Worm (Caenorhabditis elegans) whole organism, young adult: ENCODE data around the gene C32D5.10.

Experiments
- B0035.1 ChIP-seq: sonication (generic microtip); optimal IDR thresholded peaks from 2 replicates; lab custom pipeline; 2016; ENCODE audit warnings: missing genetic modification characterization, mild to moderate bottlenecking, missing compliant biosample characterization, missing genotype, missing genetic modification reagents
- B0261.1 ChIP-seq: sonication (generic microtip); optimal IDR thresholded peaks from 2 replicates; lab custom pipeline; 2016; ENCODE audit warnings: mild to moderate bottlenecking, missing genetic modification characterization, moderate library complexity, missing compliant biosample characterization
- B0336.3 ChIP-seq: fragments of 200-800 bp; sonication (Bioruptor generic); IDR thresholded peaks from 2 replicates; pipeline ENCODE4 v1.3.6; 2022; ENCODE audit warnings: missing genetic modification characterization, missing compliant biosample characterization
- D2030.7 ChIP-seq: fragments of 200-800 bp; sonication (Bioruptor generic); IDR thresholded peaks from 2 replicates; pipeline ENCODE4 v1.3.6; 2022; ENCODE audit warnings: missing genetic modification reagents, missing genetic modification characterization, missing compliant biosample characterization
- F22D6.2 ChIP-seq: sonication (generic microtip); optimal IDR thresholded peaks from 2 replicates; lab custom pipeline; 2016; ENCODE audit warnings: mild to moderate bottlenecking, missing genetic modification characterization, missing compliant biosample characterization
- F23B12.7 ChIP-seq: sonication (generic microtip); optimal IDR thresholded peaks from 2 replicates; lab custom pipeline; 2017; ENCODE audit warnings: missing genetic modification characterization, mild to moderate bottlenecking, missing compliant biosample characterization, antibody characterized with exemption, moderate library complexity; ENCODE audit not compliant: insufficient read depth
- F37B4.10 ChIP-seq: fragments of 200-800 bp; sonication (Bioruptor generic); IDR thresholded peaks from 2 replicates; pipeline ENCODE4 v1.3.6; 2022; ENCODE audit warnings: missing genetic modification characterization, missing compliant biosample characterization
- F55B11.4 ChIP-seq: sonication (generic microtip); optimal IDR thresholded peaks from 2 replicates; lab custom pipeline; 2016; ENCODE audit warnings: missing compliant biosample characterization, missing genetic modification characterization, borderline replicate concordance; ENCODE audit not compliant: insufficient read depth
- K12H6.12 ChIP-seq: fragments of 200-800 bp; sonication (Bioruptor generic); optimal IDR thresholded peaks from 2 replicates; lab custom pipeline; 2018; ENCODE audit warnings: mild to moderate bottlenecking, missing genetic modification characterization, missing compliant biosample characterization
- Y53F4B.3 ChIP-seq: fragments of 200-800 bp; sonication (Bioruptor generic); IDR thresholded peaks from 2 replicates; pipeline ENCODE4 v1.3.6; 2022; ENCODE audit warnings: missing genetic modification reagents, missing genetic modification characterization, missing compliant biosample characterization
- akir-1 ChIP-seq: fragments of 200-800 bp; sonication (Bioruptor generic); optimal IDR thresholded peaks from 2 replicates; lab custom pipeline; 2018; ENCODE audit warnings: mild to moderate bottlenecking, missing genetic modification characterization, moderate library complexity, missing compliant biosample characterization
- atf-7 ChIP-seq: sonication (generic microtip); optimal IDR thresholded peaks from 2 replicates; lab custom pipeline; 2017; ENCODE audit warnings: mild to moderate bottlenecking, missing genetic modification characterization, missing compliant biosample characterization
- athp-1 ChIP-seq: sonication (generic microtip); optimal IDR thresholded peaks from 2 replicates; lab custom pipeline; 2017; ENCODE audit warnings: mild to moderate bottlenecking, missing genetic modification characterization, missing compliant biosample characterization
- attf-3 ChIP-seq: fragments of 200-800 bp; sonication (Bioruptor generic); conservative IDR thresholded peaks from 2 replicates; pipeline ENCODE4 v1.3.6; 2022; ENCODE audit warnings: missing genetic modification reagents, missing genetic modification characterization, missing compliant biosample characterization
- attf-6 ChIP-seq: fragments of 200-800 bp; sonication (Bioruptor generic); IDR thresholded peaks from 2 replicates; pipeline ENCODE4 v1.3.6; 2022; ENCODE audit warnings: missing genetic modification reagents, missing genetic modification characterization, missing compliant biosample characterization
- bed-1 ChIP-seq: fragments of 200-800 bp; sonication (Bioruptor generic); IDR thresholded peaks from 2 replicates; pipeline ENCODE4 v1.3.6; 2022; ENCODE audit warnings: missing genetic modification reagents, missing genetic modification characterization, missing compliant biosample characterization
- ccch-3 ChIP-seq: fragments of 200-800 bp; sonication (Bioruptor generic); optimal IDR thresholded peaks from 2 replicates; lab custom pipeline; 2018; ENCODE audit warnings: mild to moderate bottlenecking, missing genetic modification characterization, missing compliant biosample characterization
- cebp-1 ChIP-seq, 2 experiments: fragments of 200-800 bp in 1 of 2; sonication (Bioruptor generic) in 1 of 2; sonication (generic microtip) in 1 of 2; IDR thresholded peaks in 1 of 2; optimal IDR thresholded peaks in 1 of 2; 2 replicates each; pipeline versions ENCODE4 v1.3.6 to Lab custom; 2017 to 2022; ENCODE audit warnings: missing compliant biosample characterization in 2 of 2, missing genetic modification characterization in 2 of 2, mild to moderate bottlenecking in 1 of 2, missing genetic modification reagents in 1 of 2, moderate library complexity in 1 of 2
- cebp-2 ChIP-seq: fragments of 200-800 bp; sonication (Bioruptor generic); IDR thresholded peaks from 2 replicates; pipeline ENCODE4 v1.3.6; 2022; ENCODE audit warnings: missing genetic modification characterization, missing compliant biosample characterization
- ceh-27 ChIP-seq: fragments of 200-800 bp; sonication (Bioruptor generic); optimal IDR thresholded peaks from 2 replicates; lab custom pipeline; 2018; ENCODE audit warnings: mild to moderate bottlenecking, missing genetic modification characterization, moderate library complexity, missing compliant biosample characterization
- ceh-40 ChIP-seq: fragments of 200-800 bp; sonication (Bioruptor generic); IDR thresholded peaks from 2 replicates; pipeline ENCODE4 v1.3.6; 2022; ENCODE audit warnings: missing genetic modification characterization, missing compliant biosample characterization
- chd-7 ChIP-seq: sonication (generic microtip); optimal IDR thresholded peaks from 2 replicates; lab custom pipeline; 2016; ENCODE audit warnings: mild to moderate bottlenecking, missing genetic modification characterization, moderate library complexity, missing compliant biosample characterization
- dox-1 ChIP-seq: fragments of 200-800 bp; sonication (Bioruptor generic); IDR thresholded peaks from 2 replicates; pipeline ENCODE4 v1.3.6; 2022; ENCODE audit warnings: missing genetic modification reagents, missing genetic modification characterization, missing compliant biosample characterization
- dpl-1 ChIP-seq: fragments of 150-350 bp; optimal IDR thresholded peaks from 2 replicates; lab custom pipeline; 2014; ENCODE audit warnings: missing biosample characterization, missing genetic modification reagents, missing genetic modification characterization
- egrh-3 ChIP-seq: fragments of 200-800 bp; sonication (Bioruptor generic); IDR thresholded peaks from 2 replicates; pipeline ENCODE4 v1.3.6; 2022; ENCODE audit warnings: missing genetic modification reagents, missing genetic modification characterization, missing compliant biosample characterization
- ets-4 ChIP-seq: fragments of 200-800 bp; sonication (Bioruptor generic); optimal IDR thresholded peaks from 2 replicates; lab custom pipeline; 2018; ENCODE audit warnings: mild to moderate bottlenecking, missing genetic modification characterization, missing compliant biosample characterization
- gei-17 ChIP-seq: fragments of 200-800 bp; sonication (Bioruptor generic); optimal IDR thresholded peaks from 2 replicates; lab custom pipeline; 2018; ENCODE audit warnings: mild to moderate bottlenecking, missing genetic modification characterization, missing compliant biosample characterization
- lag-1 ChIP-seq: fragments of 200-800 bp; sonication (Bioruptor generic); IDR thresholded peaks from 2 replicates; pipeline ENCODE4 v1.3.6; 2022; ENCODE audit warnings: missing genetic modification reagents, missing genetic modification characterization, missing compliant biosample characterization
- let-607 ChIP-seq, 2 experiments: fragments of 200-800 bp in 1 of 2; sonication (Bioruptor generic) in 1 of 2; sonication (generic microtip) in 1 of 2; optimal IDR thresholded peaks; 2 replicates each; lab custom pipeline; 2016 to 2018; ENCODE audit warnings: mild to moderate bottlenecking in 2 of 2, missing compliant biosample characterization in 2 of 2, missing genetic modification characterization in 2 of 2, moderate library complexity in 2 of 2, missing genotype in 1 of 2
- madf-3 ChIP-seq: fragments of 200-800 bp; sonication (Bioruptor generic); IDR thresholded peaks from 2 replicates; pipeline ENCODE4 v1.3.6; 2022; ENCODE audit warnings: missing genetic modification reagents, missing genetic modification characterization, missing compliant biosample characterization
- madf-6 ChIP-seq: fragments of 200-800 bp; sonication (Bioruptor generic); IDR thresholded peaks from 2 replicates; pipeline ENCODE4 v1.3.6; 2022; ENCODE audit warnings: missing genetic modification reagents, missing genetic modification characterization, missing compliant biosample characterization
- mcd-1 ChIP-seq: fragments of 200-800 bp; sonication (Bioruptor generic); IDR thresholded peaks from 2 replicates; pipeline ENCODE4 v1.3.6; 2022; ENCODE audit warnings: missing genetic modification reagents, missing genetic modification characterization, missing compliant biosample characterization
- mes-4 ChIP-seq: sonication (generic microtip); optimal IDR thresholded peaks from 2 replicates; lab custom pipeline; 2016; ENCODE audit warnings: missing genotype, missing genetic modification characterization, missing compliant biosample characterization
- mxl-1 ChIP-seq: sonication (generic microtip); optimal IDR thresholded peaks from 2 replicates; lab custom pipeline; 2016; ENCODE audit warnings: missing genetic modification characterization, missing compliant biosample characterization
- nhr-90 ChIP-seq: sonication (generic microtip); optimal IDR thresholded peaks from 2 replicates; lab custom pipeline; 2016; ENCODE audit warnings: missing genotype, mild to moderate bottlenecking, missing genetic modification characterization, missing compliant biosample characterization
- pbrm-1 ChIP-seq: fragments of 200-800 bp; sonication (Bioruptor generic); IDR thresholded peaks from 2 replicates; pipeline ENCODE4 v1.3.6; 2022; ENCODE audit warnings: missing genetic modification reagents, missing genetic modification characterization, missing compliant biosample characterization
- rcor-1 ChIP-seq: fragments of 200-800 bp; sonication (Bioruptor generic); IDR thresholded peaks from 2 replicates; pipeline ENCODE4 v1.3.6; 2022; ENCODE audit warnings: missing genetic modification reagents, missing genetic modification characterization, missing compliant biosample characterization
- repo-1 ChIP-seq: sonication (generic microtip); optimal IDR thresholded peaks from 2 replicates; lab custom pipeline; 2017; ENCODE audit warnings: mild to moderate bottlenecking, missing genetic modification characterization, missing compliant biosample characterization
- sea-2 ChIP-seq: fragments of 200-800 bp; sonication (Bioruptor generic); IDR thresholded peaks from 2 replicates; pipeline ENCODE4 v1.3.6; 2022; ENCODE audit warnings: missing genetic modification characterization, missing compliant biosample characterization
- snpc-3.4 ChIP-seq: sonication (generic microtip); optimal IDR thresholded peaks from 2 replicates; lab custom pipeline; 2017; ENCODE audit warnings: missing genetic modification characterization, mild to moderate bottlenecking, missing compliant biosample characterization, antibody characterized with exemption, moderate library complexity, missing genotype, missing genetic modification reagents
- sptf-2 ChIP-seq: fragments of 200-800 bp; sonication (Bioruptor generic); optimal IDR thresholded peaks from 2 replicates; lab custom pipeline; 2018; ENCODE audit warnings: mild to moderate bottlenecking, missing genetic modification characterization, missing compliant biosample characterization
- tbp1 ChIP-seq: fragments of 200-800 bp; sonication (Bioruptor generic); optimal IDR thresholded peaks from 2 replicates; lab custom pipeline; 2018; ENCODE audit warnings: mild to moderate bottlenecking, missing genetic modification characterization, missing compliant biosample characterization
- tbx-9 ChIP-seq: sonication (generic microtip); optimal IDR thresholded peaks from 2 replicates; lab custom pipeline; 2016; ENCODE audit warnings: borderline replicate concordance, missing genetic modification characterization, inconsistent platforms, missing compliant biosample characterization
- unc-130 ChIP-seq: sonication (generic microtip); optimal IDR thresholded peaks from 2 replicates; lab custom pipeline; 2016; ENCODE audit warnings: missing genetic modification reagents, missing genetic modification characterization, missing compliant biosample characterization
- unc-62 ChIP-seq: fragments of 150-350 bp; optimal IDR thresholded peaks from 2 replicates; lab custom pipeline; 2014; ENCODE audit warnings: missing biosample characterization, missing genetic modification reagents, missing genetic modification characterization
- zfh-2 ChIP-seq: fragments of 200-800 bp; sonication (Bioruptor generic); conservative IDR thresholded peaks from 2 replicates; pipeline ENCODE4 v1.3.6; 2022; ENCODE audit warnings: missing genetic modification reagents, missing genetic modification characterization, missing compliant biosample characterization
- ztf-28 ChIP-seq: fragments of 200-800 bp; sonication (Bioruptor generic); IDR thresholded peaks from 2 replicates; pipeline ENCODE4 v1.3.6; 2022; ENCODE audit warnings: missing genetic modification reagents, missing genetic modification characterization, missing compliant biosample characterization

The C32D5.10 gene

ce11 chrII:6346551-6347079, 5.2 kb downstream of the C32D5.10 start (continued):
- TF ChIP-seq D2030.7 (GFP tag; lab: Robert Waterston, UW), result 0 out of 2 replicates have a peak, but pooled peaks have one; percentile 10
- TF ChIP-seq mes-4 (tag; lab: Kevin White, UChicago), result no peak
- no peak for TF ChIP-seq snpc-3.4
- TF ChIP-seq unc-62 (GFP tag; lab: Kevin White, UChicago), result peak; percentile 55
- TF ChIP-seq chd-7 (tag; lab: Kevin White, UChicago), result peak; percentile 93
- peak; percentile 71 for TF ChIP-seq B0035.1
- TF ChIP-seq mcd-1 (GFP tag; lab: Robert Waterston, UW), result peak; percentile 57; the same call in 1 of the 2 replicates
- peak; percentile 22 for TF ChIP-seq ceh-27 (GFP tag; lab: Kevin White, UChicago)
- peak; percentile 98 for TF ChIP-seq cebp-1 (GFP tag; IDR thresholded peaks at IDR 0.05; lab: Robert Waterston, UW)
- TF ChIP-seq cebp-1 (tag; optimal IDR thresholded peaks at IDR 0.05; lab: Kevin White, UChicago), result peak; percentile 98
- TF ChIP-seq Y53F4B.3, result no peak
- 0 out of 2 replicates have a peak, but pooled peaks have one; percentile 40 for TF ChIP-seq bed-1
- TF ChIP-seq zfh-2 (GFP tag; lab: Robert Waterston, UW), result no peak
- no peak for TF ChIP-seq tbx-9
- TF ChIP-seq unc-130 (GFP tag; lab: Kevin White, UChicago), result peak; percentile 56
- TF ChIP-seq ets-4, result peak; percentile 55
- peak; percentile 96 for TF ChIP-seq F23B12.7 (tag; lab: Kevin White, UChicago)
- TF ChIP-seq mxl-1, result no peak
- TF ChIP-seq repo-1 (tag; lab: Kevin White, UChicago), result peak; percentile 97
- peak; percentile 13 for TF ChIP-seq nhr-90
- 0 out of 2 replicates have a peak, but pooled peaks have one; percentile 38 for TF ChIP-seq madf-3 (GFP tag; lab: Robert Waterston, UW)
- no peak for TF ChIP-seq ccch-3 (GFP tag; lab: Kevin White, UChicago)
- TF ChIP-seq let-607 (tag; optimal IDR thresholded peaks at IDR 0.05; lab: Kevin White, UChicago), result peak in 1 of 2 experiments; percentile 10
- TF ChIP-seq ztf-28 (GFP tag; lab: Robert Waterston, UW), result no peak
- peak; percentile 58 for TF ChIP-seq K12H6.12
- no peak for TF ChIP-seq sptf-2 (GFP tag; lab: Kevin White, UChicago)
- peak; percentile 39 for TF ChIP-seq F22D6.2
- TF ChIP-seq cebp-2 (GFP tag; lab: Robert Waterston, UW), result 0 out of 2 replicates have a peak, but pooled peaks have one; percentile 65
- TF ChIP-seq B0336.3, result peak; percentile 94
- TF ChIP-seq attf-6 (GFP tag; lab: Robert Waterston, UW), result 0 out of 2 replicates have a peak, but pooled peaks have one; percentile 53
- TF ChIP-seq dox-1 (GFP tag; lab: Robert Waterston, UW), result peak; percentile 68
- TF ChIP-seq tbp1, result peak; percentile 63
- no peak for TF ChIP-seq ceh-40 (GFP tag; lab: Robert Waterston, UW)
- TF ChIP-seq athp-1 (tag; lab: Kevin White, UChicago), result peak; percentile 63
- 0 out of 2 replicates have a peak, but pooled peaks have one; percentile 44 for TF ChIP-seq lag-1 (GFP tag; lab: Robert Waterston, UW)
- no peak for TF ChIP-seq sea-2 (GFP tag; lab: Robert Waterston, UW)
- peak; percentile 18 for TF ChIP-seq B0261.1
- 0 out of 2 replicates have a peak, but pooled peaks have one; percentile 14 for TF ChIP-seq F37B4.10 (GFP tag; lab: Robert Waterston, UW)
- TF ChIP-seq pbrm-1 (GFP tag; lab: Robert Waterston, UW), result peak; percentile 73; the same call in 1 of the 2 replicates
- 0 out of 2 replicates have a peak, but pooled peaks have one; percentile 26 for TF ChIP-seq attf-3 (GFP tag; lab: Robert Waterston, UW)
- TF ChIP-seq gei-17 (GFP tag; lab: Kevin White, UChicago), result peak; percentile 80
- peak; percentile 29; the same call in 1 of the 2 replicates for TF ChIP-seq madf-6
- TF ChIP-seq rcor-1, result peak; percentile 43; the same call in 1 of the 2 replicates
- no peak for TF ChIP-seq egrh-3
- peak; percentile 90 for TF ChIP-seq atf-7
- no peak for TF ChIP-seq dpl-1
- no peak for TF ChIP-seq F55B11.4 (tag; lab: Kevin White, UChicago)
- peak; percentile 52 for TF ChIP-seq akir-1 (GFP tag; lab: Kevin White, UChicago)
